1 fruit fly cellular context compared by ENCODE assay signal in genomic region chr2L:11516526-11517441, dm6.
TF ChIP-seq lines count a peak whose summit lies in the region.

Dlg5 (minus strand) TSS chr2L:11517081.
CG4970 (plus strand) TSS chr2L:11517391.

TF ChIP-seq in whole organism, embryonic, 481 proteins besides CTCF, POLR2A, EP300 and RAD21 (continued from another document):
- TF ChIP-seq CG17186 (GFP tag; optimal IDR thresholded peaks at IDR 0.05; lab: Kevin White, UChicago) = peak; percentile 76
- TF ChIP-seq Dp (GFP tag; optimal IDR thresholded peaks at IDR 0.05; lab: Kevin White, UChicago) = peak; percentile 64
- no peak for TF ChIP-seq tin (GFP tag; optimal IDR thresholded peaks at IDR 0.05; lab: Kevin White, UChicago)
- peak; percentile 20 for TF ChIP-seq lilli (GFP tag; optimal IDR thresholded peaks at IDR 0.05; lab: Kevin White, UChicago)
- no peak for TF ChIP-seq CG12769 (tag; optimal IDR thresholded peaks at IDR 0.05; lab: Kevin White, UChicago)
- TF ChIP-seq CG4730 (GFP tag; IDR thresholded peaks at IDR 0.05; lab: Robert Waterston, UW) = no peak
- TF ChIP-seq scrt (GFP tag; optimal IDR thresholded peaks at IDR 0.05; lab: Kevin White, UChicago) = peak; percentile 100
- peak; percentile 69 for TF ChIP-seq stwl (tag; optimal IDR thresholded peaks at IDR 0.05; lab: Kevin White, UChicago)
- peak; percentile 69 for TF ChIP-seq CG14710 (tag; optimal IDR thresholded peaks at IDR 0.05; lab: Kevin White, UChicago)
- TF ChIP-seq CG7372 (GFP tag; IDR thresholded peaks at IDR 0.05; lab: Robert Waterston, UW) = 0 out of 2 replicates have a peak, but pooled peaks have one; percentile 12
- peak in 1 of 2 experiments; percentile 64 for TF ChIP-seq crp (GFP tag; optimal IDR thresholded peaks at IDR 0.05; lab: Kevin White, UChicago)
- peak; percentile 78 for TF ChIP-seq Sry-δ (GFP tag; optimal IDR thresholded peaks at IDR 0.05; lab: Kevin White, UChicago)
- TF ChIP-seq CG4328 (GFP tag; optimal IDR thresholded peaks at IDR 0.05; lab: Kevin White, UChicago) = no peak
- no peak for TF ChIP-seq jigr1 (GFP tag; IDR thresholded peaks at IDR 0.05; lab: Robert Waterston, UW)
- peak; percentile 68 for TF ChIP-seq CG13894 (tag; optimal IDR thresholded peaks at IDR 0.05; lab: Kevin White, UChicago)
- no peak for TF ChIP-seq Fer1 (GFP tag; optimal IDR thresholded peaks at IDR 0.05; lab: Kevin White, UChicago)
- TF ChIP-seq Dip3 (GFP tag; optimal IDR thresholded peaks at IDR 0.05; lab: Kevin White, UChicago) = peak; percentile 29
- no peak for TF ChIP-seq CG6854 (GFP tag; optimal IDR thresholded peaks at IDR 0.05; lab: Kevin White, UChicago)
- TF ChIP-seq dm (GFP tag; optimal IDR thresholded peaks at IDR 0.05; lab: Kevin White, UChicago) = peak; percentile 20
- TF ChIP-seq lola (GFP tag; optimal IDR thresholded peaks at IDR 0.05; lab: Kevin White, UChicago) = peak in 1 of 3 experiments; percentile 71
- TF ChIP-seq CG33557 (GFP tag; optimal IDR thresholded peaks at IDR 0.05; lab: Kevin White, UChicago) = no peak
- TF ChIP-seq nom (GFP tag; optimal IDR thresholded peaks at IDR 0.05; lab: Kevin White, UChicago) = no peak
- TF ChIP-seq CG8478 (optimal IDR thresholded peaks at IDR 0.05; lab: Kevin White, UChicago) = peak; percentile 91
- TF ChIP-seq Opbp (GFP tag; IDR thresholded peaks at IDR 0.05; lab: Robert Waterston, UW; ENCODE audit: partially characterized antibody) = peak; percentile 85
- TF ChIP-seq Pdp1 (GFP tag; optimal IDR thresholded peaks at IDR 0.05; lab: Kevin White, UChicago) = peak in 1 of 2 experiments; percentile 97
- TF ChIP-seq Fer2 (tag; optimal IDR thresholded peaks at IDR 0.05; lab: Kevin White, UChicago) = no peak
- TF ChIP-seq knrl (GFP tag; IDR thresholded peaks at IDR 0.05; lab: Robert Waterston, UW; ENCODE audit: partially characterized antibody) = peak; percentile 86
- peak; percentile 65 for TF ChIP-seq CG3847 (GFP tag; IDR thresholded peaks at IDR 0.05; lab: Robert Waterston, UW)
- TF ChIP-seq sug (tag; optimal IDR thresholded peaks at IDR 0.05; lab: Kevin White, UChicago) = no peak
- peak; percentile 56 for TF ChIP-seq Sin3A (optimal IDR thresholded peaks at IDR 0.05; lab: Kevin White, UChicago)
- TF ChIP-seq Nf-YC (tag; optimal IDR thresholded peaks at IDR 0.05; lab: Kevin White, UChicago) = peak; percentile 86
- TF ChIP-seq CG11560 (tag; IDR thresholded peaks at IDR 0.05; lab: Robert Waterston, UW) = peak; percentile 55; the same call in 1 of the 3 replicates
- no peak for TF ChIP-seq GATAe (GFP tag; conservative IDR thresholded peaks at IDR 0.05; lab: Robert Waterston, UW)
- peak; percentile 14; the same call in 1 of the 2 replicates for TF ChIP-seq Drgx (GFP tag; IDR thresholded peaks at IDR 0.05; lab: Robert Waterston, UW)
- TF ChIP-seq unc-4 (GFP tag; IDR thresholded peaks at IDR 0.05; lab: Robert Waterston, UW; ENCODE audit: partially characterized antibody) = peak; percentile 75
- TF ChIP-seq CG13624 (GFP tag; optimal IDR thresholded peaks at IDR 0.05; lab: Kevin White, UChicago) = peak; percentile 38
- peak; percentile 26 for TF ChIP-seq slou (GFP tag; optimal IDR thresholded peaks at IDR 0.05; lab: Kevin White, UChicago)
- peak; percentile 63 for TF ChIP-seq kni (GFP tag; optimal IDR thresholded peaks at IDR 0.05; lab: Kevin White, UChicago)
- TF ChIP-seq Scr (GFP tag; IDR thresholded peaks at IDR 0.05; lab: Robert Waterston, UW; ENCODE audit: partially characterized antibody) = peak; percentile 75
- TF ChIP-seq CG4617 (GFP tag; optimal IDR thresholded peaks at IDR 0.05; lab: Kevin White, UChicago; ENCODE audit: borderline replicate concordance) = peak; percentile 33
- TF ChIP-seq H15 (GFP tag; IDR thresholded peaks at IDR 0.05; lab: Robert Waterston, UW) = no peak
- no peak for TF ChIP-seq Oaz (GFP tag; IDR thresholded peaks at IDR 0.05; lab: Robert Waterston, UW)
- TF ChIP-seq gfzf (GFP tag; optimal IDR thresholded peaks at IDR 0.05; lab: Kevin White, UChicago) = peak; percentile 89
- TF ChIP-seq CG33213 (GFP tag; optimal IDR thresholded peaks at IDR 0.05; lab: Kevin White, UChicago) = peak; percentile 82
- peak; percentile 66; the same call in 1 of the 2 replicates for TF ChIP-seq sna (GFP tag; IDR thresholded peaks at IDR 0.05; lab: Robert Waterston, UW; ENCODE audit: partially characterized antibody)
- TF ChIP-seq aop (GFP tag; IDR thresholded peaks at IDR 0.05; lab: Robert Waterston, UW) = peak; percentile 38; the same call in 1 of the 2 replicates
- peak; percentile 80 for TF ChIP-seq Dll (GFP tag; IDR thresholded peaks at IDR 0.05; lab: Robert Waterston, UW; ENCODE audit: partially characterized antibody)
- TF ChIP-seq BtbVII (GFP tag; optimal IDR thresholded peaks at IDR 0.05; lab: Kevin White, UChicago) = peak; percentile 17
- TF ChIP-seq CG3995 (GFP tag; optimal IDR thresholded peaks at IDR 0.05; lab: Kevin White, UChicago) = peak; percentile 12
- TF ChIP-seq Dref (GFP tag; IDR thresholded peaks at IDR 0.05; lab: Robert Waterston, UW) = peak; percentile 71
- no peak for TF ChIP-seq sima (GFP tag; optimal IDR thresholded peaks at IDR 0.05; lab: Kevin White, UChicago)
- TF ChIP-seq Bgb (GFP tag; IDR thresholded peaks at IDR 0.05; lab: Robert Waterston, UW; ENCODE audit: partially characterized antibody) = peak; percentile 81
- TF ChIP-seq CG12391 (tag; optimal IDR thresholded peaks at IDR 0.05; lab: Kevin White, UChicago) = no peak
- TF ChIP-seq BEAF-32 (GFP tag; optimal IDR thresholded peaks at IDR 0.05; lab: Kevin White, UChicago) = peak; percentile 86
- peak; percentile 51 for TF ChIP-seq Myb (GFP tag; optimal IDR thresholded peaks at IDR 0.05; lab: Kevin White, UChicago)
- TF ChIP-seq CG9797 (GFP tag; optimal IDR thresholded peaks at IDR 0.05; lab: Kevin White, UChicago) = peak; percentile 72
- TF ChIP-seq CG2116 (GFP tag; optimal IDR thresholded peaks at IDR 0.05; lab: Kevin White, UChicago) = peak; percentile 78
- peak in 1 of 2 experiments; percentile 61 for TF ChIP-seq insv (GFP tag; optimal IDR thresholded peaks at IDR 0.05; lab: Kevin White, UChicago)
- no peak for TF ChIP-seq CG15601 (tag; optimal IDR thresholded peaks at IDR 0.05; lab: Kevin White, UChicago)
- TF ChIP-seq Atf3 (GFP tag; optimal IDR thresholded peaks at IDR 0.05; lab: Kevin White, UChicago) = no peak
- TF ChIP-seq btn (GFP tag; optimal IDR thresholded peaks at IDR 0.05; lab: Kevin White, UChicago) = no peak
- TF ChIP-seq trh (GFP tag; optimal IDR thresholded peaks at IDR 0.05; lab: Kevin White, UChicago) = no peak
- peak; percentile 37 for TF ChIP-seq pros (GFP tag; optimal IDR thresholded peaks at IDR 0.05; lab: Kevin White, UChicago)
- TF ChIP-seq YL-1 (GFP tag; optimal IDR thresholded peaks at IDR 0.05; lab: Kevin White, UChicago) = peak; percentile 85
- TF ChIP-seq pfk (GFP tag; optimal IDR thresholded peaks at IDR 0.05; lab: Kevin White, UChicago) = no peak
- peak; percentile 56 for TF ChIP-seq Hmr (GFP tag; optimal IDR thresholded peaks at IDR 0.05; lab: Kevin White, UChicago)
- TF ChIP-seq sens (GFP tag; lab: Kevin White, UChicago) = peak; percentile 57
- TF ChIP-seq ewg (GFP tag; optimal IDR thresholded peaks at IDR 0.05; lab: Kevin White, UChicago) = peak; percentile 57
- peak; percentile 50; the same call in 1 of the 3 replicates for TF ChIP-seq CG7963 (GFP tag; IDR thresholded peaks at IDR 0.05; lab: Robert Waterston, UW; ENCODE audit: partially characterized antibody)
- peak; percentile 60 for TF ChIP-seq HmgD (GFP tag; optimal IDR thresholded peaks at IDR 0.05; lab: Kevin White, UChicago)
- TF ChIP-seq pzg (GFP tag; optimal IDR thresholded peaks at IDR 0.05; lab: Kevin White, UChicago) = peak; percentile 84
- no peak for TF ChIP-seq CG3726 (GFP tag; IDR thresholded peaks at IDR 0.05; lab: Robert Waterston, UW)
- peak; percentile 17 for TF ChIP-seq p53 (GFP tag; optimal IDR thresholded peaks at IDR 0.05; lab: Kevin White, UChicago)
- TF ChIP-seq CG11696 (GFP tag; IDR thresholded peaks at IDR 0.05; lab: Robert Waterston, UW) = no peak
- TF ChIP-seq Mes4 (GFP tag; optimal IDR thresholded peaks at IDR 0.05; lab: Kevin White, UChicago) = no peak
- no peak for TF ChIP-seq Hr39 (optimal IDR thresholded peaks at IDR 0.05; lab: Kevin White, UChicago)
- peak; percentile 95 for TF ChIP-seq CG1832 (GFP tag; optimal IDR thresholded peaks at IDR 0.05; lab: Kevin White, UChicago)
- peak; percentile 85 for TF ChIP-seq chn (GFP tag; optimal IDR thresholded peaks at IDR 0.05; lab: Kevin White, UChicago)
- TF ChIP-seq CG5180 (GFP tag; optimal IDR thresholded peaks at IDR 0.05; lab: Kevin White, UChicago) = peak; percentile 72
- TF ChIP-seq tna (GFP tag; IDR thresholded peaks at IDR 0.05; lab: Robert Waterston, UW; ENCODE audit: partially characterized antibody) = peak; percentile 69
- TF ChIP-seq CG14860 (GFP tag; IDR thresholded peaks at IDR 0.05; lab: Robert Waterston, UW; ENCODE audit: partially characterized antibody) = peak; percentile 46; the same call in 2 of the 3 replicates
- TF ChIP-seq CG13287 (GFP tag; IDR thresholded peaks at IDR 0.05; lab: Robert Waterston, UW; ENCODE audit: partially characterized antibody) = peak; percentile 79
- TF ChIP-seq Bteb2 (GFP tag; optimal IDR thresholded peaks at IDR 0.05; lab: Kevin White, UChicago) = peak; percentile 2
- TF ChIP-seq hkb (optimal IDR thresholded peaks at IDR 0.05; lab: Kevin White, UChicago) = peak; percentile 85
- no peak for TF ChIP-seq hkb (GFP tag; IDR thresholded peaks at IDR 0.05; lab: Robert Waterston, UW)
- TF ChIP-seq CG1233 (GFP tag; optimal IDR thresholded peaks at IDR 0.05; lab: Kevin White, UChicago) = peak; percentile 7
- TF ChIP-seq Sox100B (GFP tag; optimal IDR thresholded peaks at IDR 0.05; lab: Kevin White, UChicago) = no peak
- TF ChIP-seq MESR4 (GFP tag; optimal IDR thresholded peaks at IDR 0.05; lab: Kevin White, UChicago) = peak; percentile 75
- TF ChIP-seq chinmo (GFP tag; IDR thresholded peaks at IDR 0.05; lab: Robert Waterston, UW; ENCODE audit: partially characterized antibody) = peak; percentile 78; the same call in 2 of the 4 replicates
- no peak for TF ChIP-seq CG7928 (GFP tag; optimal IDR thresholded peaks at IDR 0.05; lab: Kevin White, UChicago)
- TF ChIP-seq amos (GFP tag; IDR thresholded peaks at IDR 0.05; lab: Robert Waterston, UW; ENCODE audit: partially characterized antibody) = peak; percentile 84
